Worm (Caenorhabditis elegans) whole organism, L2 larva: ENCODE measurements around the gene F27E5.7.

Experiments used
- nhr-77 ChIP-seq: fragments of 150-350 bp; optimal IDR thresholded peaks from 2 replicates; lab custom pipeline; 2014; ENCODE audit warnings: missing biosample characterization, missing genetic modification characterization
- zag-1 ChIP-seq: fragments of 150-350 bp; optimal IDR thresholded peaks from 2 replicates; lab custom pipeline; 2014; ENCODE audit warnings: missing biosample characterization, missing genetic modification characterization

- TF ChIP-seq nhr-77 (no peak), zag-1 (tag; lab: Kevin White, UChicago) (no peak)
Observed at ce11 chrII:10131760-10132159, 9.2 kb downstream of the F27E5.7 start, which contains the start of gene F27E5.5.
